Fruit fly (Drosophila melanogaster): ENCODE measurements around the gene CG9109.
A peak's percentile ranks its signal among the peaks of the same experiment; 100 is the strongest.

The CG9109 gene

DNA sequence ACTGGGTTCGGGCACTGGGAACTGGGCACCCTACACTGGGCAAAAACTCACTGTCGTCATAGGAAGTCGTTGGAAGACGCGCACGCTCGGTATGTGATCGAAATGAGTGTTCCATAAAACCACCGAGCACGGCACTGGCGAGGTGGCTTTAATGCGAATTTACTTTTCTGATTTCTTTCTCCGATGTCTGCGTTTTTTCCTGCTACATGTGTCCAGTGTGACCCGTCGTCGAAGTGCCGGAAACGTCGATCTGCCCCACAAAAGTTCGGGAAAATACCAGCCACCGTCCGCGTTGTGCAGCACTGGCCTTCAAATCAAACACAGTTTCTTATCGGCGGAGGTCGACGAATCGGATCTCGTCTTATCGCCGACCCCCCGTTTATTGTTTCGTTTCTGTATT is 35.0 kb downstream of the CG9109 start, which contains the start of gene Kdm5 (continued):
- peak; percentile 36 for TF ChIP-seq CG4328 (GFP tag; optimal IDR thresholded peaks at IDR 0.05)
- no peak for TF ChIP-seq CG8478 (optimal IDR thresholded peaks at IDR 0.05)
- 0 out of 2 replicates have a peak, but pooled peaks have one; percentile 11 for TF ChIP-seq Nf-YA (GFP tag; IDR thresholded peaks at IDR 0.05)
- peak; percentile 67 for TF ChIP-seq E2f2 (GFP tag; IDR thresholded peaks at IDR 0.05)
- TF ChIP-seq CG4404 (GFP tag; IDR thresholded peaks at IDR 0.05), result peak; percentile 38; the same call in 1 of the 2 replicates
- peak; percentile 62 for TF ChIP-seq HmgZ (tag; optimal IDR thresholded peaks at IDR 0.05)
- TF ChIP-seq Adf1 (GFP tag; IDR thresholded peaks at IDR 0.05), result 0 out of 2 replicates have a peak, but pooled peaks have one; percentile 27
- TF ChIP-seq CG34376 (GFP tag; optimal IDR thresholded peaks at IDR 0.05), result peak; percentile 19
- 0 out of 2 replicates have a peak, but pooled peaks have one; percentile 13 for TF ChIP-seq onecut (GFP tag; IDR thresholded peaks at IDR 0.05)
- TF ChIP-seq unc-4 (GFP tag; IDR thresholded peaks at IDR 0.05; ENCODE audit: partially characterized antibody), result 0 out of 2 replicates have a peak, but pooled peaks have one; percentile 26
- peak; percentile 30 for TF ChIP-seq CTCF (GFP tag; optimal IDR thresholded peaks at IDR 0.05)
- 0 out of 3 replicates have a peak, but pooled peaks have one; percentile 49 for TF ChIP-seq CG2199 (GFP tag; IDR thresholded peaks at IDR 0.05)
- TF ChIP-seq CG8089 (GFP tag; optimal IDR thresholded peaks at IDR 0.05), result peak; percentile 2
- TF ChIP-seq shn (GFP tag; optimal IDR thresholded peaks at IDR 0.05), result peak; percentile 45
- TF ChIP-seq wdn (GFP tag; IDR thresholded peaks at IDR 0.05), result no peak
- 0 out of 2 replicates have a peak, but pooled peaks have one; percentile 12 for TF ChIP-seq CG17328 (GFP tag; IDR thresholded peaks at IDR 0.05)
- TF ChIP-seq HmgD (GFP tag; optimal IDR thresholded peaks at IDR 0.05), result peak; percentile 62
- peak; percentile 14 for TF ChIP-seq Mes4 (GFP tag; optimal IDR thresholded peaks at IDR 0.05)
- no peak for TF ChIP-seq CG16815 (GFP tag; optimal IDR thresholded peaks at IDR 0.05)
- TF ChIP-seq CG18262 (tag; optimal IDR thresholded peaks at IDR 0.05), result peak; percentile 8
- peak; percentile 55 for TF ChIP-seq CG6765 (GFP tag; optimal IDR thresholded peaks at IDR 0.05)
- TF ChIP-seq CG14710 (tag; optimal IDR thresholded peaks at IDR 0.05), result peak; percentile 46
- TF ChIP-seq CrebB (tag; optimal IDR thresholded peaks at IDR 0.05), result peak; percentile 14
- TF ChIP-seq repo (GFP tag; optimal IDR thresholded peaks at IDR 0.05), result peak; percentile 1
- peak; percentile 39 for TF ChIP-seq Meics (GFP tag; optimal IDR thresholded peaks at IDR 0.05)
- no peak for TF ChIP-seq CG1024 (GFP tag; IDR thresholded peaks at IDR 0.05)
- peak; percentile 24 for TF ChIP-seq Hr3 (GFP tag; optimal IDR thresholded peaks at IDR 0.05)
- TF ChIP-seq CG4820 (GFP tag; optimal IDR thresholded peaks at IDR 0.05), result no peak
- no peak for TF ChIP-seq CG8388 (GFP tag; optimal IDR thresholded peaks at IDR 0.05)
- peak; percentile 64 for TF ChIP-seq zfh2 (GFP tag; optimal IDR thresholded peaks at IDR 0.05)
- no peak for TF ChIP-seq Oli (tag; optimal IDR thresholded peaks at IDR 0.05)
- TF ChIP-seq YL-1 (GFP tag; optimal IDR thresholded peaks at IDR 0.05), result peak; percentile 65
- TF ChIP-seq CG4360 (GFP tag; IDR thresholded peaks at IDR 0.05), result no peak
- peak; percentile 68 for TF ChIP-seq Nf-YC (tag; optimal IDR thresholded peaks at IDR 0.05)
- TF ChIP-seq crp (GFP tag; optimal IDR thresholded peaks at IDR 0.05), result peak in 1 of 2 experiments; percentile 12
- TF ChIP-seq tin (GFP tag; optimal IDR thresholded peaks at IDR 0.05), result peak; percentile 30
- TF ChIP-seq pnt (GFP tag; optimal IDR thresholded peaks at IDR 0.05), result no peak
- no peak for TF ChIP-seq Mad (GFP tag; optimal IDR thresholded peaks at IDR 0.05)
- no peak for TF ChIP-seq sna (GFP tag; IDR thresholded peaks at IDR 0.05; ENCODE audit: partially characterized antibody)
- no peak for TF ChIP-seq pan (optimal IDR thresholded peaks at IDR 0.05)
- TF ChIP-seq pan (GFP tag; optimal IDR thresholded peaks at IDR 0.05 in 1 of 2, IDR thresholded peaks at IDR 0.05 in 1 of 2), result peak in 1 of 2 experiments; percentile 49
- peak; percentile 11 for TF ChIP-seq nom (GFP tag; optimal IDR thresholded peaks at IDR 0.05)
- peak; percentile 51 for TF ChIP-seq CG3281 (GFP tag; optimal IDR thresholded peaks at IDR 0.05)
- peak; percentile 93 for TF ChIP-seq Med (GFP tag)
- TF ChIP-seq CG18619 (GFP tag; optimal IDR thresholded peaks at IDR 0.05), result peak; percentile 8
- peak; percentile 61 for TF ChIP-seq CG9932 (GFP tag; IDR thresholded peaks at IDR 0.05)
- TF ChIP-seq CG1832 (GFP tag; optimal IDR thresholded peaks at IDR 0.05), result no peak
- TF ChIP-seq phol (tag; optimal IDR thresholded peaks at IDR 0.05), result peak; percentile 70
- peak; percentile 47 for TF ChIP-seq CG7987 (GFP tag; optimal IDR thresholded peaks at IDR 0.05)
- TF ChIP-seq CG7786 (GFP tag; optimal IDR thresholded peaks at IDR 0.05), result peak; percentile 35
- TF ChIP-seq CG32532 (GFP tag; IDR thresholded peaks at IDR 0.05), result peak; percentile 58
- peak; percentile 9 for TF ChIP-seq Elba2 (GFP tag; optimal IDR thresholded peaks at IDR 0.05)
